Worm (Caenorhabditis elegans) whole organism, L1 larva: ENCODE measurements around the gene srh-257.

Experiments
- ama-1 ChIP-seq: fragments of 150-350 bp; optimal IDR thresholded peaks from 2 replicates; lab custom pipeline; 2014
- ceh-82 ChIP-seq, 3 experiments: fragments of 150-350 bp in 1 of 3; sonication (generic microtip) in 2 of 3; optimal IDR thresholded peaks; 2 replicates each; lab custom pipeline; 2014 to 2017; ENCODE audit warnings: missing biosample characterization in 3 of 3, missing genetic modification characterization in 3 of 3
- efl-3 ChIP-seq: fragments of 200-800 bp; sonication (Bioruptor generic); optimal IDR thresholded peaks from 2 replicates; lab custom pipeline; 2018; ENCODE audit warnings: mild to moderate bottlenecking, missing genetic modification characterization, missing compliant biosample characterization
- ets-5 ChIP-seq: fragments of 200-800 bp; sonication (Bioruptor generic); IDR thresholded peaks from 2 replicates; pipeline ENCODE4 v1.3.6; 2022; ENCODE audit warnings: missing genetic modification characterization, missing compliant biosample characterization
- fkh-10 ChIP-seq: sonication (generic microtip); optimal IDR thresholded peaks from 2 replicates; lab custom pipeline; 2017; ENCODE audit warnings: missing biosample characterization, missing genetic modification reagents, missing genetic modification characterization
- jun-1 ChIP-seq: fragments of 150-350 bp; optimal IDR thresholded peaks from 2 replicates; lab custom pipeline; 2014; ENCODE audit warnings: missing biosample characterization, missing genetic modification reagents, missing genetic modification characterization
- mdl-1 ChIP-seq, 2 experiments: fragments of 150-350 bp; optimal IDR thresholded peaks; 2 replicates each; lab custom pipeline; 2014 to 2017; ENCODE audit warnings: missing biosample characterization in 2 of 2, missing genetic modification characterization in 2 of 2, inconsistent platforms in 1 of 2
- nhr-11 ChIP-seq: fragments of 150-350 bp; optimal IDR thresholded peaks from 2 replicates; lab custom pipeline; 2014; ENCODE audit warnings: missing biosample characterization, missing genetic modification characterization
- nhr-77 ChIP-seq: fragments of 150-350 bp; optimal IDR thresholded peaks from 2 replicates; lab custom pipeline; 2014; ENCODE audit warnings: missing biosample characterization, missing genetic modification characterization
- tlp-1 ChIP-seq: fragments of 150-350 bp; optimal IDR thresholded peaks from 2 replicates; lab custom pipeline; 2014; ENCODE audit warnings: missing biosample characterization, missing genetic modification characterization
- unc-130 ChIP-seq: fragments of 150-350 bp; optimal IDR thresholded peaks from 2 replicates; lab custom pipeline; 2017; ENCODE audit warnings: missing biosample characterization, missing genetic modification characterization, inconsistent platforms

ce11 chrV:15454322-15454721 lies 47.3 kb downstream of the srh-257 start:
- TF ChIP-seq efl-3 (GFP tag; lab: Kevin White, UChicago) (no peak), ceh-82 (tag; optimal IDR thresholded peaks at IDR 0.05; lab: Kevin White, UChicago) (no peak), mdl-1 (tag; optimal IDR thresholded peaks at IDR 0.05; lab: Kevin White, UChicago) (no peak), unc-130 (no peak), nhr-11 (tag; lab: Kevin White, UChicago) (no peak), tlp-1 (tag; lab: Kevin White, UChicago) (no peak), jun-1 (tag; lab: Kevin White, UChicago) (no peak), fkh-10 (GFP tag; lab: Kevin White, UChicago) (no peak), ama-1 (lab: Kevin White, UChicago) (no peak), ets-5 (GFP tag; lab: Robert Waterston, UW) (no peak), nhr-77 (tag; lab: Kevin White, UChicago) (no peak)
